Fruit fly (Drosophila melanogaster) whole organism, prepupa: ENCODE measurements around the gene Mondo.
A peak's percentile ranks its signal among the peaks of the same experiment; 100 is the strongest.

Experiments used
- Blimp-1 ChIP-seq: fragments of 200-800 bp; sonication (Bioruptor generic); optimal IDR thresholded peaks from 3 replicates; lab custom pipeline; 2017; ENCODE audit warnings: missing biosample characterization, missing genetic modification characterization, mild to moderate bottlenecking, moderate library complexity, missing genetic modification reagents
- CG10631 ChIP-seq: fragments of 200-800 bp; sonication (Bioruptor generic); optimal IDR thresholded peaks from 2 replicates; lab custom pipeline; 2016; ENCODE audit warnings: missing biosample characterization, missing genetic modification characterization
- CG10669 ChIP-seq: fragments of 200-800 bp; sonication (Bioruptor generic); optimal IDR thresholded peaks from 3 replicates; lab custom pipeline; 2018; ENCODE audit warnings: missing biosample characterization, mild to moderate bottlenecking, missing genetic modification characterization, moderate library complexity
- CG11294 ChIP-seq: fragments of 200-800 bp; sonication (Bioruptor generic); IDR thresholded peaks from 2 replicates; pipeline ENCODE4 v1.3.6; 2022; ENCODE audit warnings: missing biosample characterization, missing genetic modification characterization
- CG11762 ChIP-seq: fragments of 200-800 bp; sonication (Bioruptor generic); optimal IDR thresholded peaks from 3 replicates; lab custom pipeline; 2016; ENCODE audit warnings: missing biosample characterization, missing genetic modification characterization; ENCODE audit not compliant: insufficient read depth
- CG15336 ChIP-seq: fragments of 200-800 bp; sonication (Bioruptor generic); IDR thresholded peaks from 2 replicates; pipeline ENCODE4 v1.3.6; 2022; ENCODE audit warnings: missing biosample characterization, missing genetic modification characterization
- CG1621 ChIP-seq: fragments of 200-800 bp; sonication (Bioruptor generic); optimal IDR thresholded peaks from 3 replicates; lab custom pipeline; 2018; ENCODE audit warnings: missing biosample characterization, mild to moderate bottlenecking, missing genetic modification characterization
- CG16779 ChIP-seq: fragments of 200-800 bp; sonication (Bioruptor generic); optimal IDR thresholded peaks from 3 replicates; lab custom pipeline; 2017; ENCODE audit warnings: missing biosample characterization, mild to moderate bottlenecking, missing genetic modification characterization
- CG31627 ChIP-seq: fragments of 200-800 bp; sonication (Bioruptor generic); optimal IDR thresholded peaks from 3 replicates; lab custom pipeline; 2016; ENCODE audit warnings: missing biosample characterization, missing genetic modification characterization
- CG32006 ChIP-seq: fragments of 200-800 bp; sonication (Bioruptor generic); optimal IDR thresholded peaks from 3 replicates; lab custom pipeline; 2017; ENCODE audit warnings: missing biosample characterization, mild to moderate bottlenecking, missing genetic modification characterization
- CG34406 ChIP-seq: fragments of 200-800 bp; sonication (Bioruptor generic); optimal IDR thresholded peaks from 3 replicates; lab custom pipeline; 2016; ENCODE audit warnings: missing biosample characterization, missing genetic modification characterization
- CG3919 ChIP-seq: fragments of 200-800 bp; sonication (Bioruptor generic); optimal IDR thresholded peaks from 3 replicates; lab custom pipeline; 2016; ENCODE audit warnings: missing biosample characterization, missing genetic modification characterization
- CG4318 ChIP-seq: fragments of 200-800 bp; sonication (Bioruptor generic); optimal IDR thresholded peaks from 3 replicates; lab custom pipeline; 2017; ENCODE audit warnings: missing biosample characterization, mild to moderate bottlenecking, missing genetic modification characterization
- CG6163 ChIP-seq: fragments of 200-800 bp; sonication (Bioruptor generic); IDR thresholded peaks from 3 replicates; pipeline ENCODE4 v1.3.6; 2022; ENCODE audit warnings: missing biosample characterization, missing genetic modification characterization
- CG6276 ChIP-seq: fragments of 200-800 bp; sonication (Bioruptor generic); optimal IDR thresholded peaks from 2 replicates; lab custom pipeline; 2017; ENCODE audit warnings: missing biosample characterization, mild to moderate bottlenecking, missing genetic modification characterization
- CG6792 ChIP-seq: fragments of 200-800 bp; sonication (Bioruptor generic); optimal IDR thresholded peaks from 3 replicates; lab custom pipeline; 2016; ENCODE audit warnings: missing biosample characterization, missing genetic modification characterization
- CG6854 ChIP-seq: fragments of 200-800 bp; sonication (Bioruptor generic); optimal IDR thresholded peaks from 2 replicates; lab custom pipeline; 2017; ENCODE audit warnings: missing biosample characterization, mild to moderate bottlenecking, missing genetic modification characterization
- CG8119 ChIP-seq: fragments of 200-800 bp; sonication (Bioruptor generic); IDR thresholded peaks from 3 replicates; pipeline ENCODE4 v1.3.6; 2022; ENCODE audit warnings: missing biosample characterization, missing genetic modification characterization
- CG8319 ChIP-seq: fragments of 200-800 bp; sonication (Bioruptor generic); optimal IDR thresholded peaks from 3 replicates; lab custom pipeline; 2016; ENCODE audit warnings: missing biosample characterization, missing genetic modification characterization
- CG8632 ChIP-seq: fragments of 200-800 bp; sonication (Bioruptor generic); optimal IDR thresholded peaks from 3 replicates; lab custom pipeline; 2016; ENCODE audit warnings: missing biosample characterization, missing genetic modification characterization
- CG9139 ChIP-seq: fragments of 200-800 bp; sonication (Bioruptor generic); optimal IDR thresholded peaks from 3 replicates; lab custom pipeline; 2017; ENCODE audit warnings: missing biosample characterization, mild to moderate bottlenecking, missing genetic modification characterization
- Eip75B ChIP-seq: fragments of 200-800 bp; sonication (Bioruptor generic); optimal IDR thresholded peaks from 3 replicates; lab custom pipeline; 2016; ENCODE audit warnings: missing biosample characterization, missing genetic modification characterization
- Eip78C ChIP-seq: fragments of 200-800 bp; sonication (Bioruptor generic); peaks from one replicate; lab custom pipeline; 2016; ENCODE audit warnings: missing biosample characterization, missing genetic modification characterization
- Eip93F ChIP-seq: fragments of 200-800 bp; sonication (Bioruptor generic); optimal IDR thresholded peaks from 2 replicates; lab custom pipeline; 2016; ENCODE audit warnings: missing biosample characterization, mild to moderate bottlenecking, missing genetic modification characterization
- Ets21C ChIP-seq: fragments of 200-800 bp; sonication (Bioruptor generic); optimal IDR thresholded peaks from 3 replicates; lab custom pipeline; 2016; ENCODE audit warnings: missing biosample characterization, missing genetic modification characterization
- Ets96B ChIP-seq: fragments of 200-800 bp; optimal IDR thresholded peaks from 2 replicates; lab custom pipeline; 2019; ENCODE audit warnings: missing biosample characterization, mild to moderate bottlenecking, missing genetic modification characterization, moderate library complexity
- Gug ChIP-seq: fragments of 200-800 bp; sonication (Bioruptor generic); IDR thresholded peaks from 2 replicates; pipeline ENCODE4 v1.3.6; 2022; ENCODE audit warnings: missing biosample characterization, missing genetic modification characterization
- Hr39 ChIP-seq: fragments of 200-800 bp; sonication (Bioruptor generic); optimal IDR thresholded peaks from 2 replicates; lab custom pipeline; 2016; ENCODE audit warnings: missing biosample characterization, missing genetic modification characterization
- Hr4 ChIP-seq: fragments of 200-800 bp; sonication (Bioruptor generic); optimal IDR thresholded peaks from 3 replicates; lab custom pipeline; 2016; ENCODE audit warnings: missing biosample characterization, missing genetic modification characterization
- Met ChIP-seq: fragments of 200-800 bp; sonication (Bioruptor generic); optimal IDR thresholded peaks from 3 replicates; lab custom pipeline; 2016; ENCODE audit warnings: missing biosample characterization, missing genetic modification characterization
- OdsH ChIP-seq: fragments of 200-800 bp; sonication (Bioruptor generic); optimal IDR thresholded peaks from 3 replicates; lab custom pipeline; 2016; ENCODE audit warnings: missing biosample characterization, missing genetic modification characterization
- Smox ChIP-seq: fragments of 200-800 bp; sonication (Bioruptor generic); optimal IDR thresholded peaks from 3 replicates; lab custom pipeline; 2016; ENCODE audit warnings: missing biosample characterization, missing genetic modification characterization
- Sox102F ChIP-seq: fragments of 200-800 bp; sonication (Bioruptor generic); optimal IDR thresholded peaks from 2 replicates; lab custom pipeline; 2016; ENCODE audit warnings: missing biosample characterization, mild to moderate bottlenecking, missing genetic modification characterization
- Sox14 ChIP-seq: fragments of 200-800 bp; sonication (Bioruptor generic); optimal IDR thresholded peaks from 3 replicates; lab custom pipeline; 2016; ENCODE audit warnings: missing biosample characterization, missing genetic modification characterization
- Sox15 ChIP-seq: fragments of 200-800 bp; sonication (Bioruptor generic); optimal IDR thresholded peaks from 3 replicates; lab custom pipeline; 2016; ENCODE audit warnings: missing biosample characterization, missing genetic modification characterization
- achi ChIP-seq: fragments of 200-800 bp; sonication (Bioruptor generic); optimal IDR thresholded peaks from 3 replicates; lab custom pipeline; 2016; ENCODE audit warnings: missing biosample characterization, missing genetic modification characterization
- acj6 ChIP-seq: fragments of 200-800 bp; sonication (Bioruptor generic); optimal IDR thresholded peaks from 3 replicates; lab custom pipeline; 2016; ENCODE audit warnings: missing biosample characterization, missing genetic modification characterization
- cyc ChIP-seq: fragments of 200-800 bp; sonication (Bioruptor generic); optimal IDR thresholded peaks from 3 replicates; lab custom pipeline; 2016; ENCODE audit warnings: missing biosample characterization, missing genetic modification characterization
- dsx ChIP-seq: fragments of 200-800 bp; optimal IDR thresholded peaks from 3 replicates; lab custom pipeline; 2019; ENCODE audit warnings: missing biosample characterization, mild to moderate bottlenecking, missing genetic modification characterization, moderate library complexity; ENCODE audit not compliant: poor library complexity, severe bottlenecking
- esn ChIP-seq: fragments of 200-800 bp; sonication (Bioruptor generic); optimal IDR thresholded peaks from 2 replicates; lab custom pipeline; 2016; ENCODE audit warnings: missing biosample characterization, mild to moderate bottlenecking, missing genetic modification characterization, moderate library complexity
- fd59A ChIP-seq: fragments of 200-800 bp; sonication (Bioruptor generic); optimal IDR thresholded peaks from 2 replicates; lab custom pipeline; 2017; ENCODE audit warnings: missing biosample characterization, mild to moderate bottlenecking, missing genetic modification characterization, missing genetic modification reagents
- fkh ChIP-seq: fragments of 200-800 bp; sonication (Bioruptor generic); optimal IDR thresholded peaks from 3 replicates; lab custom pipeline; 2017; ENCODE audit warnings: missing biosample characterization, mild to moderate bottlenecking, missing genetic modification characterization, moderate library complexity
- lz ChIP-seq: fragments of 200-800 bp; sonication (Bioruptor generic); optimal IDR thresholded peaks from 3 replicates; lab custom pipeline; 2016; ENCODE audit warnings: missing biosample characterization, missing genetic modification characterization
- net ChIP-seq: fragments of 200-800 bp; sonication (Bioruptor generic); optimal IDR thresholded peaks from 3 replicates; lab custom pipeline; 2016; ENCODE audit warnings: missing biosample characterization, missing genetic modification characterization
- spab ChIP-seq: fragments of 200-800 bp; sonication (Bioruptor generic); optimal IDR thresholded peaks from 2 replicates; lab custom pipeline; 2017; ENCODE audit warnings: missing biosample characterization, mild to moderate bottlenecking, missing genetic modification characterization, missing genetic modification reagents
- ss ChIP-seq, 2 experiments: fragments of 200-800 bp; sonication (Bioruptor generic); optimal IDR thresholded peaks; 2 replicates in 1 of 2; 3 replicates in 1 of 2; lab custom pipeline; 2017 to 2018; ENCODE audit warnings: mild to moderate bottlenecking in 2 of 2, missing biosample characterization in 2 of 2, missing genetic modification characterization in 2 of 2, moderate library complexity in 1 of 2
- svp ChIP-seq: fragments of 200-800 bp; sonication (Bioruptor generic); peaks from one replicate; lab custom pipeline; 2016; ENCODE audit warnings: missing biosample characterization, missing genetic modification characterization
- vri ChIP-seq: fragments of 200-800 bp; sonication (Bioruptor generic); optimal IDR thresholded peaks from 3 replicates; lab custom pipeline; 2016; ENCODE audit warnings: missing biosample characterization, mild to moderate bottlenecking, missing genetic modification characterization

The Mondo gene

DNA sequence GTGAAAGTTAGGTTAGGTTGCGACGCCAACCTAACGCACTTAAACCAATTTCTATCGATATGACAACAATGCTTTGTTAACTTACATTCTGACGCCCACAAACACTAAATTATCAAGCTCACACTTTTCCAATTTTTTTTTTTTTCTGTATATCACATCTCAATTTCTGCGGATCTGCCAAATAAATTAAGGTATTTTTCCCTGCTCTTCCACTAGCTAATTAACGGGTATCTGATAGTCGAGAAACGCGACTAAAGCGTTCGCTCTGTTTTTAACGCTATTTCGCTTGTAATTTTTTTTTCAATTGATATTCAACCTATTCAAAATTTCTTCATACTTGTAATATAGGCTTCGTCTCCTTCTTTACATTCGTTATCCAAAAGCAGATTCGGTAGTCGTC, 43.6 kb downstream of the Mondo start:
- no peak for TF ChIP-seq CG4318 (GFP tag; lab: Kevin White, UChicago)
- no peak for TF ChIP-seq CG31627 (GFP tag; lab: Kevin White, UChicago)
- TF ChIP-seq Smox: no peak
- no peak for TF ChIP-seq Ets96B (tag; lab: Kevin White, UChicago)
- no peak for TF ChIP-seq svp (GFP tag; lab: Kevin White, UChicago)
- no peak for TF ChIP-seq CG9139 (GFP tag; lab: Kevin White, UChicago)
- no peak for TF ChIP-seq Eip78C (GFP tag; lab: Kevin White, UChicago)
- TF ChIP-seq fkh (GFP tag; lab: Kevin White, UChicago): no peak
- no peak for TF ChIP-seq Gug
- no peak for TF ChIP-seq CG6163 (GFP tag; lab: Robert Waterston, UW)
- no peak for TF ChIP-seq Eip75B
- TF ChIP-seq CG8319 (GFP tag; lab: Kevin White, UChicago): no peak

- TF ChIP-seq Met (GFP tag; lab: Kevin White, UChicago) (peak; percentile 16), Hr4 (GFP tag; lab: Kevin White, UChicago) (no peak), ss (GFP tag; optimal IDR thresholded peaks at IDR 0.05; lab: Kevin White, UChicago) (no peak), Sox102F (peak; percentile 56), Eip93F (GFP tag; lab: Kevin White, UChicago) (no peak), CG10631 (GFP tag; lab: Kevin White, UChicago) (peak; percentile 64), Hr39 (GFP tag; lab: Kevin White, UChicago) (no peak), CG6792 (GFP tag; lab: Kevin White, UChicago) (peak; percentile 40), Sox15 (no peak), CG11762 (GFP tag; lab: Kevin White, UChicago) (no peak), fkh (GFP tag; lab: Kevin White, UChicago) (peak; percentile 60), vri (GFP tag; lab: Kevin White, UChicago) (peak; percentile 28), CG6854 (GFP tag; lab: Kevin White, UChicago) (no peak), Blimp-1 (GFP tag; lab: Kevin White, UChicago) (no peak), Eip75B (peak; percentile 0), CG15336 (GFP tag; lab: Robert Waterston, UW) (peak; percentile 42; the same call in 1 of the 2 replicates), spab (no peak), CG8119 (GFP tag; lab: Robert Waterston, UW) (no peak; the same call in 2 of the 3 replicates), fd59A (GFP tag; lab: Kevin White, UChicago) (no peak), CG4318 (GFP tag; lab: Kevin White, UChicago) (no peak), CG34406 (peak; percentile 35), Ets96B (tag; lab: Kevin White, UChicago) (peak; percentile 25), CG9139 (GFP tag; lab: Kevin White, UChicago) (no peak), net (GFP tag; lab: Kevin White, UChicago) (no peak), Eip78C (GFP tag; lab: Kevin White, UChicago) (peak; percentile 78), Smox (peak; percentile 20), CG11294 (GFP tag; lab: Robert Waterston, UW) (no peak), CG1621 (tag; lab: Kevin White, UChicago) (no peak), OdsH (GFP tag; lab: Kevin White, UChicago) (peak; percentile 51), achi (GFP tag; lab: Kevin White, UChicago) (peak; percentile 43), CG6163 (GFP tag; lab: Robert Waterston, UW) (no peak), CG8632 (GFP tag; lab: Kevin White, UChicago) (peak; percentile 30), svp (GFP tag; lab: Kevin White, UChicago) (no peak), CG3919 (GFP tag; lab: Kevin White, UChicago) (no peak), CG8319 (GFP tag; lab: Kevin White, UChicago) (no peak), CG10669 (GFP tag; lab: Kevin White, UChicago) (no peak), acj6 (GFP tag; lab: Kevin White, UChicago) (peak; percentile 27), Ets21C (GFP tag; lab: Kevin White, UChicago) (no peak), Sox14 (GFP tag; lab: Kevin White, UChicago) (peak; percentile 21), CG32006 (GFP tag; lab: Kevin White, UChicago) (no peak), lz (GFP tag; lab: Kevin White, UChicago) (peak; percentile 2), dsx (GFP tag; lab: Kevin White, UChicago) (no peak), CG16779 (tag; lab: Kevin White, UChicago) (no peak), cyc (no peak), CG6276 (no peak), esn (GFP tag; lab: Kevin White, UChicago) (peak; percentile 52)
Observed at dm6 chr2L:21263470-21264146, 46.2 kb downstream of the Mondo start.
